Fruit fly (Drosophila melanogaster) whole organism, prepupa: ENCODE results near the gene CG2865.

Experiments used
- Blimp-1 ChIP-seq: fragments of 200-800 bp; sonication (Bioruptor generic); optimal IDR thresholded peaks from 3 replicates; lab custom pipeline; 2017; ENCODE audit warnings: missing biosample characterization, missing genetic modification characterization, mild to moderate bottlenecking, moderate library complexity, missing genetic modification reagents
- CG10669 ChIP-seq: fragments of 200-800 bp; sonication (Bioruptor generic); optimal IDR thresholded peaks from 3 replicates; lab custom pipeline; 2018; ENCODE audit warnings: missing biosample characterization, mild to moderate bottlenecking, missing genetic modification characterization, moderate library complexity
- CG11902 ChIP-seq: fragments of 200-800 bp; sonication (Bioruptor generic); optimal IDR thresholded peaks from 3 replicates; lab custom pipeline; 2016; ENCODE audit warnings: missing biosample characterization, missing genetic modification characterization
- CG16779 ChIP-seq: fragments of 200-800 bp; sonication (Bioruptor generic); optimal IDR thresholded peaks from 3 replicates; lab custom pipeline; 2017; ENCODE audit warnings: missing biosample characterization, mild to moderate bottlenecking, missing genetic modification characterization
- CG3032 ChIP-seq: fragments of 200-800 bp; optimal IDR thresholded peaks from 2 replicates; lab custom pipeline; 2019; ENCODE audit warnings: missing biosample characterization, mild to moderate bottlenecking, missing genetic modification characterization, moderate library complexity
- CG31627 ChIP-seq: fragments of 200-800 bp; sonication (Bioruptor generic); optimal IDR thresholded peaks from 3 replicates; lab custom pipeline; 2016; ENCODE audit warnings: missing biosample characterization, missing genetic modification characterization
- CG32006 ChIP-seq: fragments of 200-800 bp; sonication (Bioruptor generic); optimal IDR thresholded peaks from 3 replicates; lab custom pipeline; 2017; ENCODE audit warnings: missing biosample characterization, mild to moderate bottlenecking, missing genetic modification characterization
- CG4318 ChIP-seq: fragments of 200-800 bp; sonication (Bioruptor generic); optimal IDR thresholded peaks from 3 replicates; lab custom pipeline; 2017; ENCODE audit warnings: missing biosample characterization, mild to moderate bottlenecking, missing genetic modification characterization
- CG6163 ChIP-seq: fragments of 200-800 bp; sonication (Bioruptor generic); IDR thresholded peaks from 3 replicates; pipeline ENCODE4 v1.3.6; 2022; ENCODE audit warnings: missing biosample characterization, missing genetic modification characterization
- CG6276 ChIP-seq: fragments of 200-800 bp; sonication (Bioruptor generic); optimal IDR thresholded peaks from 2 replicates; lab custom pipeline; 2017; ENCODE audit warnings: missing biosample characterization, mild to moderate bottlenecking, missing genetic modification characterization
- CG6792 ChIP-seq: fragments of 200-800 bp; sonication (Bioruptor generic); optimal IDR thresholded peaks from 3 replicates; lab custom pipeline; 2016; ENCODE audit warnings: missing biosample characterization, missing genetic modification characterization
- CG6808 ChIP-seq: fragments of 200-800 bp; sonication (Bioruptor generic); optimal IDR thresholded peaks from 3 replicates; lab custom pipeline; 2017; ENCODE audit warnings: missing biosample characterization, missing genetic modification characterization, mild to moderate bottlenecking, moderate library complexity, missing genetic modification reagents
- CG7368 ChIP-seq: fragments of 200-800 bp; sonication (Bioruptor generic); optimal IDR thresholded peaks from 3 replicates; lab custom pipeline; 2016; ENCODE audit warnings: missing biosample characterization, missing genetic modification characterization
- CG8119 ChIP-seq: fragments of 200-800 bp; sonication (Bioruptor generic); IDR thresholded peaks from 3 replicates; pipeline ENCODE4 v1.3.6; 2022; ENCODE audit warnings: missing biosample characterization, missing genetic modification characterization
- CG8632 ChIP-seq: fragments of 200-800 bp; sonication (Bioruptor generic); optimal IDR thresholded peaks from 3 replicates; lab custom pipeline; 2016; ENCODE audit warnings: missing biosample characterization, missing genetic modification characterization
- Eip78C ChIP-seq: fragments of 200-800 bp; sonication (Bioruptor generic); peaks from one replicate; lab custom pipeline; 2016; ENCODE audit warnings: missing biosample characterization, missing genetic modification characterization
- Eip93F ChIP-seq: fragments of 200-800 bp; sonication (Bioruptor generic); optimal IDR thresholded peaks from 2 replicates; lab custom pipeline; 2016; ENCODE audit warnings: missing biosample characterization, mild to moderate bottlenecking, missing genetic modification characterization
- Ets21C ChIP-seq: fragments of 200-800 bp; sonication (Bioruptor generic); optimal IDR thresholded peaks from 3 replicates; lab custom pipeline; 2016; ENCODE audit warnings: missing biosample characterization, missing genetic modification characterization
- Ets96B ChIP-seq: fragments of 200-800 bp; optimal IDR thresholded peaks from 2 replicates; lab custom pipeline; 2019; ENCODE audit warnings: missing biosample characterization, mild to moderate bottlenecking, missing genetic modification characterization, moderate library complexity
- Hr39 ChIP-seq: fragments of 200-800 bp; sonication (Bioruptor generic); optimal IDR thresholded peaks from 2 replicates; lab custom pipeline; 2016; ENCODE audit warnings: missing biosample characterization, missing genetic modification characterization
- Hr4 ChIP-seq: fragments of 200-800 bp; sonication (Bioruptor generic); optimal IDR thresholded peaks from 3 replicates; lab custom pipeline; 2016; ENCODE audit warnings: missing biosample characterization, missing genetic modification characterization
- Lpt ChIP-seq: fragments of 200-800 bp; sonication (Bioruptor generic); optimal IDR thresholded peaks from 3 replicates; lab custom pipeline; 2016; ENCODE audit warnings: missing biosample characterization, missing genetic modification characterization
- Met ChIP-seq: fragments of 200-800 bp; sonication (Bioruptor generic); optimal IDR thresholded peaks from 3 replicates; lab custom pipeline; 2016; ENCODE audit warnings: missing biosample characterization, missing genetic modification characterization
- Smox ChIP-seq: fragments of 200-800 bp; sonication (Bioruptor generic); optimal IDR thresholded peaks from 3 replicates; lab custom pipeline; 2016; ENCODE audit warnings: missing biosample characterization, missing genetic modification characterization
- Sox14 ChIP-seq: fragments of 200-800 bp; sonication (Bioruptor generic); optimal IDR thresholded peaks from 3 replicates; lab custom pipeline; 2016; ENCODE audit warnings: missing biosample characterization, missing genetic modification characterization
- Sox15 ChIP-seq: fragments of 200-800 bp; sonication (Bioruptor generic); optimal IDR thresholded peaks from 3 replicates; lab custom pipeline; 2016; ENCODE audit warnings: missing biosample characterization, missing genetic modification characterization
- achi ChIP-seq: fragments of 200-800 bp; sonication (Bioruptor generic); optimal IDR thresholded peaks from 3 replicates; lab custom pipeline; 2016; ENCODE audit warnings: missing biosample characterization, missing genetic modification characterization
- dac ChIP-seq: fragments of 200-800 bp; sonication (Bioruptor generic); optimal IDR thresholded peaks from 2 replicates; lab custom pipeline; 2017; ENCODE audit warnings: missing biosample characterization, mild to moderate bottlenecking, missing genetic modification characterization
- esn ChIP-seq: fragments of 200-800 bp; sonication (Bioruptor generic); optimal IDR thresholded peaks from 2 replicates; lab custom pipeline; 2016; ENCODE audit warnings: missing biosample characterization, mild to moderate bottlenecking, missing genetic modification characterization, moderate library complexity
- fd59A ChIP-seq: fragments of 200-800 bp; sonication (Bioruptor generic); optimal IDR thresholded peaks from 2 replicates; lab custom pipeline; 2017; ENCODE audit warnings: missing biosample characterization, mild to moderate bottlenecking, missing genetic modification characterization, missing genetic modification reagents
- fd85E ChIP-seq: fragments of 200-800 bp; sonication (Bioruptor generic); optimal IDR thresholded peaks from 3 replicates; lab custom pipeline; 2016; ENCODE audit warnings: missing biosample characterization, missing genetic modification characterization
- fkh ChIP-seq: fragments of 200-800 bp; sonication (Bioruptor generic); optimal IDR thresholded peaks from 3 replicates; lab custom pipeline; 2017; ENCODE audit warnings: missing biosample characterization, mild to moderate bottlenecking, missing genetic modification characterization, moderate library complexity
- lz ChIP-seq: fragments of 200-800 bp; sonication (Bioruptor generic); optimal IDR thresholded peaks from 3 replicates; lab custom pipeline; 2016; ENCODE audit warnings: missing biosample characterization, missing genetic modification characterization
- net ChIP-seq: fragments of 200-800 bp; sonication (Bioruptor generic); optimal IDR thresholded peaks from 3 replicates; lab custom pipeline; 2016; ENCODE audit warnings: missing biosample characterization, missing genetic modification characterization
- spab ChIP-seq: fragments of 200-800 bp; sonication (Bioruptor generic); optimal IDR thresholded peaks from 2 replicates; lab custom pipeline; 2017; ENCODE audit warnings: missing biosample characterization, mild to moderate bottlenecking, missing genetic modification characterization, missing genetic modification reagents
- ss ChIP-seq, 2 experiments: fragments of 200-800 bp; sonication (Bioruptor generic); optimal IDR thresholded peaks; 2 replicates in 1 of 2; 3 replicates in 1 of 2; lab custom pipeline; 2017 to 2018; ENCODE audit warnings: mild to moderate bottlenecking in 2 of 2, missing biosample characterization in 2 of 2, missing genetic modification characterization in 2 of 2, moderate library complexity in 1 of 2
- svp ChIP-seq: fragments of 200-800 bp; sonication (Bioruptor generic); peaks from one replicate; lab custom pipeline; 2016; ENCODE audit warnings: missing biosample characterization, missing genetic modification characterization
- topi ChIP-seq: fragments of 200-800 bp; sonication (Bioruptor generic); optimal IDR thresholded peaks from 3 replicates; lab custom pipeline; 2016; ENCODE audit warnings: missing biosample characterization, missing genetic modification characterization
- vri ChIP-seq: fragments of 200-800 bp; sonication (Bioruptor generic); optimal IDR thresholded peaks from 3 replicates; lab custom pipeline; 2016; ENCODE audit warnings: missing biosample characterization, mild to moderate bottlenecking, missing genetic modification characterization

CG2865 gene

DNA sequence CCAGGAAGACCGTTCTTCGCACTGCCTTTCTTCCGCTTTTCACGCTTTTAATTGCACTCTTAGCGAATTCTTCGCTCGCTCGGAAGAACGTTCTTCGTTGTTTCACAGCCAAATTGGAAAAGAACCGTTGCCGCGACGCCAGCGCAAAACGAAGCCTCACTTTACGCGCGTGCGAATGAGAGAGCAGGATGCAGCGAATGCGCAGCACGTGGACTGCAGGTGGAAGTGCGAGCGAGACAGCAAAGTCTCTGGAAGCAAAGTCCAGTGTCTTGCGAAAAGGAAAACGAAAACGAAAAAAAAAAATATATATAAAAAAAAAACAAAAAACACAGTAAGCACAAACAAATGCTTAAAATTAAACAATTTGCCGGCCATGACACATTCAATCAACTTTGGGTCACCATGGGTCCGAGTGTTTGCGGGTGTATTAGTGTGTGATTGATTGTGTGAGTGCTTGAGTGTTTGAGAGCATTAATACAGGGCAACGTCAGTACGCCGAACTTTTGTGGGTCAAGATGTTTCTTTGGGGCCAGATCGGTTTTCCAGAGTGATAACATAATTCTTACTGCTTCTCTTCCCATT lies 41.4 kb upstream of the CG2865 start, which contains the start of gene Ilp6 (continued):
- TF ChIP-seq Ets21C (GFP tag; lab: Kevin White, UChicago) (no peak), Sox15 (no peak), CG11902 (GFP tag; lab: Kevin White, UChicago) (no peak), dac (GFP tag; lab: Kevin White, UChicago) (no peak), CG6276 (peak; percentile 52), Sox14 (GFP tag; lab: Kevin White, UChicago) (peak; percentile 40), net (GFP tag; lab: Kevin White, UChicago) (peak; percentile 70), fd59A (GFP tag; lab: Kevin White, UChicago) (no peak), CG31627 (peak; percentile 1), Eip78C (GFP tag; lab: Kevin White, UChicago) (peak; percentile 84), CG6163 (GFP tag; lab: Robert Waterston, UW) (peak; percentile 73; the same call in 2 of the 3 replicates), Lpt (GFP tag; lab: Kevin White, UChicago) (no peak), Hr4 (GFP tag; lab: Kevin White, UChicago) (no peak), CG6808 (GFP tag; lab: Kevin White, UChicago) (peak; percentile 64), lz (GFP tag; lab: Kevin White, UChicago) (no peak), fkh (GFP tag; lab: Kevin White, UChicago) (no peak), Smox (GFP tag; lab: Kevin White, UChicago) (peak; percentile 25), vri (GFP tag; lab: Kevin White, UChicago) (peak; percentile 32), achi (GFP tag; lab: Kevin White, UChicago) (peak; percentile 31), CG8119 (GFP tag; lab: Robert Waterston, UW) (peak; percentile 32; the same call in 1 of the 3 replicates), CG32006 (GFP tag; lab: Kevin White, UChicago) (peak; percentile 19), Eip93F (GFP tag; lab: Kevin White, UChicago) (peak; percentile 87), CG7368 (peak; percentile 55), CG16779 (tag; lab: Kevin White, UChicago) (peak; percentile 71), Met (GFP tag; lab: Kevin White, UChicago) (peak; percentile 60), CG8632 (peak; percentile 54), CG10669 (GFP tag; lab: Kevin White, UChicago) (peak; percentile 49)

- TF ChIP-seq spab, result no peak
- TF ChIP-seq fd85E (GFP tag; lab: Kevin White, UChicago), result no peak
- no peak for TF ChIP-seq Ets96B
- TF ChIP-seq net (GFP tag; lab: Kevin White, UChicago), result no peak
- no peak for TF ChIP-seq esn (GFP tag; lab: Kevin White, UChicago)
- no peak for TF ChIP-seq Lpt (GFP tag; lab: Kevin White, UChicago)
- TF ChIP-seq topi, result no peak
- TF ChIP-seq vri (GFP tag; lab: Kevin White, UChicago), result no peak
- TF ChIP-seq CG8632, result no peak
These were observed 40.8 kb upstream of the CG2865 start for dm6 chrX:2334025-2334424.

DNA sequence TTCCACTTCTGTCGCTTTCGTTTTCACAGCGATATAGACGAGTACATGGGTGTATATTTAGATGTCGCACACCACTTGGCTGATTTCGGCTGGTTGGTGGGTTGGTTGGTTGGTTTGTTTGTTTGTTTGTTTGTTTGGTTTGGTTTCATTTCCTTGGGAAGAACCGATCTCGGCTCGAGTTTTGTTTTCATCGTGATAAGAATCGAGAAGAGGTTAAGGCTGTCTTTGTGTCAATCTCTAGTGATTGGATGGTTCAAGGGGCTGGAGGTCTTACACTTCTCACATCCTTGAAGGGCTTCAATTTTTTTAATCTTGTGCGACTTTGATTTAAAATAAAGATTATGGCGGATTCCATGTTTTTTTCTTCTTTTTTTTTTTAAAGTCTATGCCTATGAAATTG lies 39.6 kb upstream of the CG2865 start:
- no peak for TF ChIP-seq CG3032 (tag; lab: Kevin White, UChicago)
- no peak for TF ChIP-seq CG31627
- TF ChIP-seq Hr39 (GFP tag; lab: Kevin White, UChicago), result no peak
- TF ChIP-seq lz (GFP tag; lab: Kevin White, UChicago), result no peak
- peak; percentile 35 for TF ChIP-seq fkh (GFP tag; lab: Kevin White, UChicago)
- peak; percentile 56 for TF ChIP-seq svp
- TF ChIP-seq CG4318 (GFP tag; lab: Kevin White, UChicago), result no peak
- TF ChIP-seq CG8119 (GFP tag; lab: Robert Waterston, UW), result no peak
- TF ChIP-seq CG32006 (GFP tag; lab: Kevin White, UChicago), result no peak
- no peak for TF ChIP-seq fd59A (GFP tag; lab: Kevin White, UChicago)
- TF ChIP-seq CG11902 (GFP tag; lab: Kevin White, UChicago), result no peak
- TF ChIP-seq CG6792 (GFP tag; lab: Kevin White, UChicago), result no peak
- no peak for TF ChIP-seq ss (GFP tag; optimal IDR thresholded peaks at IDR 0.05; lab: Kevin White, UChicago)
- TF ChIP-seq CG10669 (GFP tag; lab: Kevin White, UChicago), result no peak
- no peak for TF ChIP-seq achi (GFP tag; lab: Kevin White, UChicago)
- no peak for TF ChIP-seq Blimp-1 (GFP tag; lab: Kevin White, UChicago)
- TF ChIP-seq net (GFP tag; lab: Kevin White, UChicago), result no peak
